Fruit fly (Drosophila melanogaster): ENCODE results near the gene CG33796.

CG33796 gene

DNA sequence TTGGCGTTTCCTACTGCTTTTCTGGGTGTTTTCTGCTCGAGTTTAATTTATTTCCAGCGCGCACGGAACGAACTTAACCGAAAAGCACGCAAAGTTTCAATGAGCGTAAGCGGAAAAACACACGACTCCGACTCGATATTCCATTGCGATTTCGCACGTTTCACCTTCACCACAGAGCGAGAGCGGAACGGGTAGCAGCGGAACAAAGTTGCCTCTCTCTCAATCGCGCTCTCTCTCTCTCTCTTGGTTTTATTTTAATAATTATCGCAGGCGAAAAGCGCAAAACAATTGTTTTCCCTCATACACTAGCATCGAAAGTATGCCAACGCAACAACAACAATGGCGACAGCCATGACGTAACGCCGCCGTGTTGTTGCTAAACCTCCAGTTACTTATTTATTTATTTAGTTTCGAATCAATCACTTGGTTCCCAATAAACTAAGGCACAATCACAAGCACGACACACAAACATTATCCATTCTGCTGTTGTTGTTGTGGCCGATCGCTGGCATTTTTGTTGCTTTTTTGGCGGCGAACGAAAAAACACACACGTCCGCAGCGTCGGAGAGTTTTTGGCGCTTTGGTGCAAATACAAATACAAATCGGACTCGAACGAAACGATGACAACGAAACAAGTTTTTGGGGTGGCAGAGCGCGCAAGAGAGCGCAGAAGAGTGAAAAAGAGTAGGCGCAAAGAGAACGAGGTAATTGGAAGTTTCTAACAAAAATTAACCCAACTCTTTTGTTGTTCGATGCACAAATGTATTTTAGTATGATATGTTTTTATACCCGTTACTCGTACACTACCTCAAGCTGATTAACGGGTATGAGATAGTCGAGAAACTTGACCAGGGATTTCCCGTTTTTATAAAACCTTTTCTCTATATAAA, 5.5 kb downstream of the CG33796 start, which contains the start of gene CG5151:
TSS of gene CG5151 (minus strand) at position 552 of the 890 bp plus-strand sequence.
- TF ChIP-seq Sp1 (GFP tag; optimal IDR thresholded peaks at IDR 0.05): peak; percentile 65
- no peak for TF ChIP-seq dsf (GFP tag; optimal IDR thresholded peaks at IDR 0.05; ENCODE audit: borderline replicate concordance)
- no peak for TF ChIP-seq CG32264 (GFP tag; optimal IDR thresholded peaks at IDR 0.05)
- TF ChIP-seq Abd-B (GFP tag; optimal IDR thresholded peaks at IDR 0.05): no peak
- no peak for TF ChIP-seq tai (GFP tag; optimal IDR thresholded peaks at IDR 0.05)
- TF ChIP-seq br (GFP tag; optimal IDR thresholded peaks at IDR 0.05): peak; percentile 28
- TF ChIP-seq Mio (GFP tag; optimal IDR thresholded peaks at IDR 0.05): no peak
- no peak for TF ChIP-seq jim (GFP tag; optimal IDR thresholded peaks at IDR 0.05)
- peak; percentile 45 for TF ChIP-seq Hr83 (GFP tag; optimal IDR thresholded peaks at IDR 0.05; ENCODE audit: poor library complexity, severe bottlenecking)
- no peak for TF ChIP-seq usp (GFP tag; optimal IDR thresholded peaks at IDR 0.05)
- TF ChIP-seq Hr78 (GFP tag; optimal IDR thresholded peaks at IDR 0.05): no peak
- no peak for TF ChIP-seq Hnf4 (GFP tag; optimal IDR thresholded peaks at IDR 0.05)
- no peak for TF ChIP-seq GATAd (GFP tag; optimal IDR thresholded peaks at IDR 0.05)
- peak; percentile 14 for TF ChIP-seq fru (GFP tag; optimal IDR thresholded peaks at IDR 0.05)
- no peak for TF ChIP-seq Jra (GFP tag; optimal IDR thresholded peaks at IDR 0.05)
- no peak for TF ChIP-seq lola (GFP tag; optimal IDR thresholded peaks at IDR 0.05)
- peak; percentile 68 for TF ChIP-seq sage (GFP tag; optimal IDR thresholded peaks at IDR 0.05)
- no peak for TF ChIP-seq dmrt93B (GFP tag; optimal IDR thresholded peaks at IDR 0.05)
- TF ChIP-seq pan (optimal IDR thresholded peaks at IDR 0.05): no peak
- TF ChIP-seq HLH106 (tag; optimal IDR thresholded peaks at IDR 0.05): peak; percentile 8
- peak; percentile 2 for TF ChIP-seq woc (GFP tag; optimal IDR thresholded peaks at IDR 0.05)
- TF ChIP-seq foxo (GFP tag; optimal IDR thresholded peaks at IDR 0.05): peak in 1 of 2 experiments; percentile 38
- TF ChIP-seq Dif (GFP tag; optimal IDR thresholded peaks at IDR 0.05; ENCODE audit: partially characterized antibody): peak; percentile 88
- TF ChIP-seq dl (GFP tag; optimal IDR thresholded peaks at IDR 0.05; ENCODE audit: insufficient read depth in 1 of 2, partially characterized antibody in 2 of 2): peak; percentile 73 to 82
- TF ChIP-seq Rel (GFP tag; optimal IDR thresholded peaks at IDR 0.05): no peak
- peak; percentile 68 for TF ChIP-seq Rel (tag; optimal IDR thresholded peaks at IDR 0.05)
- no peak for TF ChIP-seq CG9705 (GFP tag; optimal IDR thresholded peaks at IDR 0.05)
- peak; percentile 56 for TF ChIP-seq h (GFP tag; optimal IDR thresholded peaks at IDR 0.05)
- TF ChIP-seq CrebA (GFP tag; optimal IDR thresholded peaks at IDR 0.05; ENCODE audit: borderline replicate concordance): peak; percentile 56
- TF ChIP-seq sv (GFP tag; optimal IDR thresholded peaks at IDR 0.05): no peak
- peak; percentile 23 for TF ChIP-seq brk (GFP tag; optimal IDR thresholded peaks at IDR 0.05)
- no peak for TF ChIP-seq N (GFP tag; optimal IDR thresholded peaks at IDR 0.05)
- TF ChIP-seq Dfd (GFP tag; optimal IDR thresholded peaks at IDR 0.05): no peak
- peak; percentile 26 for TF ChIP-seq psq (GFP tag; optimal IDR thresholded peaks at IDR 0.05)
- TF ChIP-seq Vsx2 (GFP tag; optimal IDR thresholded peaks at IDR 0.05; ENCODE audit: partially characterized antibody): peak; percentile 86
- TF ChIP-seq OdsH (GFP tag; optimal IDR thresholded peaks at IDR 0.05): no peak
- peak; percentile 28 for TF ChIP-seq rgr (GFP tag; optimal IDR thresholded peaks at IDR 0.05)
- no peak for TF ChIP-seq Myc (optimal IDR thresholded peaks at IDR 0.05)
- TF ChIP-seq ey (GFP tag; optimal IDR thresholded peaks at IDR 0.05): no peak

DNA sequence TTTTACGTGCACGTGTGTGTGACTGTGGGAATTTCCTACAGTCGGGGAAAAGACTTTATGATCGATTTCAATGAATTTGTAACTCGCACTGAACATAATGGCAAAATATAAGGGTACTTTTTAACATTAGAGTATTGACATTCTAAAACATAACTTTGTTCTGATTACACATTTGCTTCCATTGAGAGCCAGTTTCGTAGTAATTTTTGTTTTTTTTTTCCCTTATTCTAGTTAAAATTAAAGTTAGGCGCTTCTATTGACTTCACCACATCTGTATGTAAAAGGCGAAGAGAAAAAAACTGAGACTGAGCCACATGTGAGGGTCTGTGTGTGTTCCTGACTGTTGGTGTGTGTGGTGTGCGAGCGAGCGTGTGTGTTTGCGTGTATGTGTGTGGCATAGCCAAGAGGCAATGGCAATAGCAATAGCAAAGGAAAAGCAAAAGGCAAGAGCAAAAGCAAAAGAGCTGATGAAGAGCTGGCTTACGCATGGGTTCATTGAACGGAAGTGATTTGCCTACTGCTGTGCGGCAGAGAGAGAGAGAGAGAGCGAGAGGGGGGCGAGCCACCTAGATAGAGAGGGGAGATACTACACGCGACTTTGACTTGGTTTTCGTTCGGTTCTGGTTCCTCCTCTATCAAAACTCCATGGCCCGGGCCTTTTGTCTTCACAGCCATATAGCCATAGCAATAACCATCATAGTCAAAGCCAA, 7.9 kb downstream of the CG33796 start:
- peak; percentile 23 for TF ChIP-seq Hnf4 (GFP tag; optimal IDR thresholded peaks at IDR 0.05)
- no peak for TF ChIP-seq psq (GFP tag; optimal IDR thresholded peaks at IDR 0.05)
- peak; percentile 13 for TF ChIP-seq h (GFP tag; optimal IDR thresholded peaks at IDR 0.05)
- peak; percentile 8 for TF ChIP-seq tai (GFP tag; optimal IDR thresholded peaks at IDR 0.05)
- TF ChIP-seq CG9705 (GFP tag; optimal IDR thresholded peaks at IDR 0.05): no peak
- peak; percentile 31 for TF ChIP-seq ey (GFP tag; optimal IDR thresholded peaks at IDR 0.05)
- TF ChIP-seq foxo (GFP tag; optimal IDR thresholded peaks at IDR 0.05): peak in 1 of 2 experiments; percentile 47
- TF ChIP-seq Abd-B (GFP tag; optimal IDR thresholded peaks at IDR 0.05): no peak
- no peak for TF ChIP-seq jim (GFP tag; optimal IDR thresholded peaks at IDR 0.05)
- TF ChIP-seq HLH106 (tag; optimal IDR thresholded peaks at IDR 0.05): peak; percentile 22
- TF ChIP-seq fru (GFP tag; optimal IDR thresholded peaks at IDR 0.05): peak; percentile 33
